Fruit fly (Drosophila melanogaster) whole organism, embryonic: ENCODE data around the gene Gale.

Experiments
- Ada2b ChIP-seq: fragments of 200-800 bp; sonication (Bioruptor generic); IDR thresholded peaks from 2 replicates; pipeline ENCODE4 v1.3.6; 2022; ENCODE audit warnings: missing biosample characterization, missing genetic modification characterization
- Asciz ChIP-seq: fragments of 200-800 bp; sonication (Bioruptor generic); optimal IDR thresholded peaks from 2 replicates; lab custom pipeline; 2017; ENCODE audit warnings: missing biosample characterization, mild to moderate bottlenecking, missing genetic modification characterization, missing genetic modification reagents
- Atf3 ChIP-seq: fragments of 200-800 bp; sonication (Bioruptor generic); optimal IDR thresholded peaks from 3 replicates; lab custom pipeline; 2016; ENCODE audit warnings: missing biosample characterization, missing genetic modification characterization
- CG10267 ChIP-seq: fragments of 200-800 bp; sonication (Bioruptor generic); optimal IDR thresholded peaks from 2 replicates; lab custom pipeline; 2018; ENCODE audit warnings: missing biosample characterization, mild to moderate bottlenecking, missing genetic modification characterization, moderate library complexity
- CG10366 ChIP-seq: fragments of 200-800 bp; sonication (Bioruptor generic); IDR thresholded peaks from 2 replicates; pipeline ENCODE4 v1.3.6; 2022; ENCODE audit warnings: missing biosample characterization, missing genetic modification characterization
- CG10959 ChIP-seq: fragments of 200-800 bp; sonication (Bioruptor generic); IDR thresholded peaks from 2 replicates; pipeline ENCODE4 v1.3.6; 2022; ENCODE audit warnings: missing biosample characterization, missing genetic modification characterization
- CG11560 ChIP-seq: fragments of 200-800 bp; sonication (Bioruptor generic); IDR thresholded peaks from 3 replicates; pipeline ENCODE4 v1.3.6; 2022; ENCODE audit warnings: missing biosample characterization, missing genetic modification characterization
- CG14860 ChIP-seq: fragments of 200-800 bp; sonication (Bioruptor generic); IDR thresholded peaks from 3 replicates; pipeline ENCODE4 v1.3.6; 2022; ENCODE audit warnings: missing biosample characterization, missing genetic modification characterization; ENCODE audit not compliant: partially characterized antibody
- CG15073 ChIP-seq: fragments of 200-800 bp; sonication (Bioruptor generic); optimal IDR thresholded peaks from 2 replicates; lab custom pipeline; 2016; ENCODE audit warnings: missing biosample characterization, missing genetic modification characterization
- CG2678 ChIP-seq: fragments of 200-800 bp; sonication (Bioruptor generic); optimal IDR thresholded peaks from 3 replicates; lab custom pipeline; 2019; ENCODE audit warnings: missing biosample characterization, mild to moderate bottlenecking, missing genetic modification characterization, moderate library complexity
- CG3281 ChIP-seq: fragments of 200-800 bp; sonication (Bioruptor generic); optimal IDR thresholded peaks from 3 replicates; lab custom pipeline; 2017; ENCODE audit warnings: missing biosample characterization, mild to moderate bottlenecking, missing genetic modification characterization
- CG4404 ChIP-seq: fragments of 200-800 bp; sonication (Bioruptor generic); IDR thresholded peaks from 2 replicates; pipeline ENCODE4 v1.3.6; 2022; ENCODE audit warnings: missing biosample characterization, missing genetic modification characterization
- CG4730 ChIP-seq: fragments of 200-800 bp; sonication (Bioruptor generic); IDR thresholded peaks from 2 replicates; pipeline ENCODE4 v1.3.6; 2022; ENCODE audit warnings: missing biosample characterization, missing genetic modification characterization
- CG6272 ChIP-seq: fragments of 200-800 bp; sonication (Bioruptor generic); IDR thresholded peaks from 2 replicates; pipeline ENCODE4 v1.3.6; 2022; ENCODE audit warnings: missing biosample characterization, missing genetic modification characterization
- CG6854 ChIP-seq: fragments of 200-800 bp; sonication (Bioruptor generic); optimal IDR thresholded peaks from 3 replicates; lab custom pipeline; 2017; ENCODE audit warnings: missing biosample characterization, mild to moderate bottlenecking, missing genetic modification characterization
- CG7839 ChIP-seq: fragments of 200-800 bp; sonication (Bioruptor generic); optimal IDR thresholded peaks from 3 replicates; lab custom pipeline; 2018; ENCODE audit warnings: missing biosample characterization, mild to moderate bottlenecking, missing genetic modification characterization, moderate library complexity
- CG8089 ChIP-seq: fragments of 200-800 bp; sonication (Bioruptor generic); optimal IDR thresholded peaks from 3 replicates; lab custom pipeline; 2016; ENCODE audit warnings: missing biosample characterization, missing genetic modification characterization
- CG9609 ChIP-seq: fragments of 200-800 bp; sonication (Bioruptor generic); optimal IDR thresholded peaks from 3 replicates; lab custom pipeline; 2016; ENCODE audit warnings: missing biosample characterization, missing genetic modification characterization
- Chrac-16 ChIP-seq: fragments of 200-800 bp; sonication (Bioruptor generic); optimal IDR thresholded peaks from 3 replicates; lab custom pipeline; 2016; ENCODE audit warnings: missing biosample characterization, missing genetic modification characterization
- CkIIα-i1 ChIP-seq: fragments of 200-800 bp; sonication (Bioruptor generic); IDR thresholded peaks from 2 replicates; pipeline ENCODE4 v1.3.6; 2022; ENCODE audit warnings: missing biosample characterization, missing genetic modification characterization
- D ChIP-seq, 2 experiments: fragments of 200-800 bp in 1 of 2; fragments of >200 bp in 1 of 2; sonication (Bioruptor generic) in 1 of 2; optimal IDR thresholded peaks; 2 replicates in 1 of 2; 3 replicates in 1 of 2; lab custom pipeline; 2017; ENCODE audit warnings: mild to moderate bottlenecking in 1 of 2, missing biosample characterization in 1 of 2, missing genetic modification characterization in 1 of 2, missing genetic modification reagents in 1 of 2
- Dip3 ChIP-seq: fragments of 200-800 bp; sonication (Bioruptor generic); optimal IDR thresholded peaks from 3 replicates; lab custom pipeline; 2016; ENCODE audit warnings: missing biosample characterization, missing genetic modification characterization
- E2f2 ChIP-seq: fragments of 200-800 bp; sonication (Bioruptor generic); IDR thresholded peaks from 2 replicates; pipeline ENCODE4 v1.3.6; 2022; ENCODE audit warnings: missing biosample characterization, missing genetic modification characterization
- Fer2 ChIP-seq: fragments of 200-800 bp; sonication (Bioruptor generic); optimal IDR thresholded peaks from 2 replicates; lab custom pipeline; 2018; ENCODE audit warnings: missing biosample characterization, mild to moderate bottlenecking, missing genetic modification characterization, moderate library complexity
- Gug ChIP-seq: fragments of 200-800 bp; sonication (Bioruptor generic); IDR thresholded peaks from 4 replicates; pipeline ENCODE4 v1.3.6; 2022; ENCODE audit warnings: missing biosample characterization, missing genetic modification characterization
- Hr39 ChIP-seq: fragments of >200 bp; optimal IDR thresholded peaks from 2 replicates; lab custom pipeline; 2017
- Myb ChIP-seq: fragments of 200-800 bp; sonication (Bioruptor generic); optimal IDR thresholded peaks from 2 replicates; lab custom pipeline; 2016; ENCODE audit warnings: missing biosample characterization, missing genetic modification characterization
- Ravus ChIP-seq: fragments of 200-800 bp; sonication (Bioruptor generic); IDR thresholded peaks from 2 replicates; pipeline ENCODE4 v1.3.6; 2022; ENCODE audit warnings: missing biosample characterization, missing genetic modification characterization
- Side ChIP-seq: fragments of 200-800 bp; sonication (Bioruptor generic); optimal IDR thresholded peaks from 2 replicates; lab custom pipeline; 2016; ENCODE audit warnings: missing biosample characterization, missing genetic modification characterization
- Spps ChIP-seq: fragments of 200-800 bp; sonication (Bioruptor generic); optimal IDR thresholded peaks from 2 replicates; lab custom pipeline; 2018; ENCODE audit warnings: missing biosample characterization, mild to moderate bottlenecking, missing genetic modification characterization
- Sry-β ChIP-seq: fragments of 200-800 bp; sonication (Bioruptor generic); optimal IDR thresholded peaks from 2 replicates; lab custom pipeline; 2018; ENCODE audit warnings: missing biosample characterization, mild to moderate bottlenecking, missing genetic modification characterization, moderate library complexity
- Stat92E ChIP-seq, 3 experiments: fragments of >200 bp in 2 of 3; fragments of 200-800 bp in 1 of 3; sonication (Bioruptor generic) in 1 of 3; optimal IDR thresholded peaks; 2 replicates each; lab custom pipeline; 2017 to 2019; ENCODE audit warnings: missing biosample characterization in 3 of 3, missing genetic modification characterization in 3 of 3, mild to moderate bottlenecking in 1 of 3, moderate library complexity in 1 of 3
- al ChIP-seq: fragments of 200-800 bp; sonication (Bioruptor generic); IDR thresholded peaks from 2 replicates; pipeline ENCODE4 v1.3.6; 2022; ENCODE audit warnings: missing biosample characterization, missing genetic modification characterization
- bigmax ChIP-seq: fragments of 200-800 bp; sonication (Bioruptor generic); optimal IDR thresholded peaks from 2 replicates; lab custom pipeline; 2018; ENCODE audit warnings: missing biosample characterization, mild to moderate bottlenecking, missing genetic modification characterization
- crc ChIP-seq: fragments of 200-800 bp; sonication (Bioruptor generic); optimal IDR thresholded peaks from 2 replicates; lab custom pipeline; 2016; ENCODE audit warnings: missing biosample characterization, missing genetic modification characterization
- dan ChIP-seq: fragments of 200-800 bp; sonication (Bioruptor generic); IDR thresholded peaks from 2 replicates; pipeline ENCODE4 v1.3.6; 2022; ENCODE audit warnings: missing biosample characterization, missing genetic modification characterization
- dati ChIP-seq: fragments of 200-800 bp; sonication (Bioruptor generic); IDR thresholded peaks from 2 replicates; pipeline ENCODE4 v1.3.6; 2022; ENCODE audit warnings: missing biosample characterization, missing genetic modification characterization
- dimm ChIP-seq: fragments of 200-800 bp; sonication (Bioruptor generic); IDR thresholded peaks from 2 replicates; pipeline ENCODE4 v1.3.6; 2022; ENCODE audit warnings: missing biosample characterization, missing genetic modification characterization
- esg ChIP-seq: fragments of 200-800 bp; sonication (Bioruptor generic); conservative IDR thresholded peaks from 2 replicates; pipeline ENCODE4 v1.3.6; 2022; ENCODE audit warnings: missing biosample characterization, missing genetic modification characterization
- ftz-f1 ChIP-seq: fragments of 200-800 bp; sonication (Bioruptor generic); optimal IDR thresholded peaks from 2 replicates; lab custom pipeline; 2016; ENCODE audit warnings: missing biosample characterization, missing genetic modification characterization
- gcm2 ChIP-seq: fragments of 200-800 bp; sonication (Bioruptor generic); optimal IDR thresholded peaks from 2 replicates; lab custom pipeline; 2016; ENCODE audit warnings: missing biosample characterization, missing genetic modification characterization
- grau ChIP-seq: fragments of 200-800 bp; optimal IDR thresholded peaks from 3 replicates; lab custom pipeline; 2019; ENCODE audit warnings: missing biosample characterization, mild to moderate bottlenecking, missing genetic modification characterization, moderate library complexity
- hkb ChIP-seq, 2 experiments: fragments of 200-800 bp in 1 of 2; fragments of >200 bp in 1 of 2; sonication (Bioruptor generic) in 1 of 2; IDR thresholded peaks in 1 of 2; optimal IDR thresholded peaks in 1 of 2; 2 replicates each; pipeline versions ENCODE4 v1.3.6 to Lab custom; 2017 to 2022; ENCODE audit warnings: missing biosample characterization in 1 of 2, missing genetic modification characterization in 1 of 2
- jigr1 ChIP-seq: fragments of 200-800 bp; sonication (Bioruptor generic); IDR thresholded peaks from 3 replicates; pipeline ENCODE4 v1.3.6; 2022; ENCODE audit warnings: missing biosample characterization, missing genetic modification characterization
- klu ChIP-seq: fragments of 200-800 bp; sonication (Bioruptor generic); IDR thresholded peaks from 2 replicates; pipeline ENCODE4 v1.3.6; 2022; ENCODE audit warnings: missing biosample characterization, missing genetic modification characterization
- knrl ChIP-seq: fragments of 200-800 bp; sonication (Bioruptor generic); IDR thresholded peaks from 3 replicates; pipeline ENCODE4 v1.3.6; 2022; ENCODE audit warnings: missing biosample characterization, missing genetic modification characterization; ENCODE audit not compliant: partially characterized antibody
- lab ChIP-seq: fragments of 200-800 bp; sonication (Bioruptor generic); optimal IDR thresholded peaks from 3 replicates; lab custom pipeline; 2017; ENCODE audit warnings: missing biosample characterization, missing genetic modification characterization, mild to moderate bottlenecking, moderate library complexity, missing genetic modification reagents
- ro ChIP-seq: fragments of 200-800 bp; sonication (Bioruptor generic); IDR thresholded peaks from 2 replicates; pipeline ENCODE4 v1.3.6; 2022; ENCODE audit warnings: missing biosample characterization, missing genetic modification characterization
- shn ChIP-seq: fragments of 200-800 bp; sonication (Bioruptor generic); optimal IDR thresholded peaks from 3 replicates; lab custom pipeline; 2016; ENCODE audit warnings: missing biosample characterization, missing genetic modification characterization
- sob ChIP-seq: fragments of 200-800 bp; sonication (Bioruptor generic); IDR thresholded peaks from 2 replicates; pipeline ENCODE4 v1.3.6; 2022; ENCODE audit warnings: missing biosample characterization, missing genetic modification characterization
- tio ChIP-seq: fragments of 200-800 bp; sonication (Bioruptor generic); optimal IDR thresholded peaks from 2 replicates; lab custom pipeline; 2017; ENCODE audit warnings: missing biosample characterization, missing genetic modification characterization, inconsistent platforms

Gene Gale

DNA sequence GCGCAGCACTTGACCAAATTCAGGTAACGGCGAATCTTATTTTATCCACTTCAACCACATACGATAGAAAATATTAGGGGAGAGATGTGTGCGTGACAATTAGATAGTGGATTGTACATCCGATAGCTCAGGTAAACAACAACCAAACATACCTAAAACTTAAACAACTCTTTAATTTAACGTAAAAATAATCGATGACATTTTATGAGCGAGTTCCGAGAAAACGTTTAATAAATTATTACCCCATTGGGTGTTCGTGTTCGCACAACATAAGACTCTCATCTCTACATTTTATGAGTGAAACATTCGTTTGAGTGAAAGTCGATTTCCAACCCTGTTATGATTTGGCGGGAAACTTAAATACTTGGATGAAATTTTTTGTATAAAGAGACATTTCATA is 31.9 kb downstream of the Gale start, which contains the start of gene CG17129 (continued):
- TF ChIP-seq tio (GFP tag; lab: Kevin White, UChicago) (no peak), Myb (GFP tag; lab: Kevin White, UChicago) (peak; percentile 64), CG10267 (tag; lab: Kevin White, UChicago) (peak; percentile 89), CG4730 (GFP tag; lab: Robert Waterston, UW) (peak; percentile 66), CG14860 (GFP tag; lab: Robert Waterston, UW) (peak; percentile 94), D (optimal IDR thresholded peaks at IDR 0.05; lab: Kevin White, UChicago) (no peak), D (GFP tag; optimal IDR thresholded peaks at IDR 0.05; lab: Kevin White, UChicago) (peak; percentile 38), CG8089 (GFP tag; lab: Kevin White, UChicago) (peak; percentile 75), Hr39 (lab: Kevin White, UChicago) (no peak), CG6272 (peak; percentile 89), CG3281 (GFP tag; lab: Kevin White, UChicago) (peak; percentile 84), Stat92E (GFP tag; optimal IDR thresholded peaks at IDR 0.05; lab: Kevin White, UChicago) (peak in 1 of 3 experiments; percentile 44), Fer2 (tag; lab: Kevin White, UChicago) (peak; percentile 28), dan (0 out of 2 replicates have a peak, but pooled peaks have one; percentile 34), CG10959 (GFP tag; lab: Robert Waterston, UW) (peak; percentile 72), CG10366 (peak; percentile 67), Asciz (GFP tag; lab: Kevin White, UChicago) (peak; percentile 54), knrl (GFP tag; lab: Robert Waterston, UW) (peak; percentile 98), shn (GFP tag; lab: Kevin White, UChicago) (peak; percentile 78), Side (GFP tag; lab: Kevin White, UChicago) (peak; percentile 86), Chrac-16 (GFP tag; lab: Kevin White, UChicago) (peak; percentile 64), CG6854 (no peak), Sry-β (GFP tag; lab: Kevin White, UChicago) (peak; percentile 66), hkb (optimal IDR thresholded peaks at IDR 0.05; lab: Kevin White, UChicago) (no peak), hkb (GFP tag; IDR thresholded peaks at IDR 0.05; lab: Robert Waterston, UW) (peak; percentile 77), Spps (peak; percentile 59), ftz-f1 (no peak), bigmax (GFP tag; lab: Kevin White, UChicago) (no peak), dimm (GFP tag; lab: Robert Waterston, UW) (no peak), dati (GFP tag; lab: Robert Waterston, UW) (no peak), ro (GFP tag; lab: Robert Waterston, UW) (no peak), grau (tag; lab: Kevin White, UChicago) (peak; percentile 74), Ada2b (peak; percentile 74), klu (peak; percentile 76; the same call in 1 of the 2 replicates), jigr1 (no peak), Dip3 (GFP tag; lab: Kevin White, UChicago) (peak; percentile 77), CkIIα-i1 (GFP tag; lab: Robert Waterston, UW) (no peak), crc (GFP tag; lab: Kevin White, UChicago) (peak; percentile 66), lab (GFP tag; lab: Kevin White, UChicago) (peak; percentile 73), gcm2 (GFP tag; lab: Kevin White, UChicago) (peak; percentile 43), CG15073 (GFP tag; lab: Kevin White, UChicago) (no peak), sob (GFP tag; lab: Robert Waterston, UW) (peak; percentile 88), Ravus (GFP tag; lab: Robert Waterston, UW) (no peak), al (GFP tag; lab: Robert Waterston, UW) (peak; percentile 71), Atf3 (GFP tag; lab: Kevin White, UChicago) (peak; percentile 66), CG2678 (peak; percentile 77), CG4404 (GFP tag; lab: Robert Waterston, UW) (peak; percentile 75), CG9609 (GFP tag; lab: Kevin White, UChicago) (peak; percentile 78), E2f2 (GFP tag; lab: Robert Waterston, UW) (peak; percentile 87), CG7839 (tag; lab: Kevin White, UChicago) (peak; percentile 65), esg (GFP tag; lab: Robert Waterston, UW) (peak; percentile 62), Gug (GFP tag; lab: Robert Waterston, UW) (peak; percentile 85), CG11560 (peak; percentile 43; the same call in 2 of the 3 replicates)
